Fruit fly (Drosophila melanogaster) whole organism, embryonic: ENCODE results near the gene sro.

Experiments
- B-H2 ChIP-seq: fragments of 200-800 bp; sonication (Bioruptor generic); optimal IDR thresholded peaks from 2 replicates; lab custom pipeline; 2018; ENCODE audit warnings: missing biosample characterization, mild to moderate bottlenecking, missing genetic modification characterization
- Blimp-1 ChIP-seq: fragments of 200-800 bp; sonication (Bioruptor generic); optimal IDR thresholded peaks from 3 replicates; lab custom pipeline; 2018; ENCODE audit warnings: missing biosample characterization, missing genetic modification characterization, mild to moderate bottlenecking, moderate library complexity, missing genetic modification reagents
- Bteb2 ChIP-seq: fragments of 200-800 bp; sonication (Bioruptor generic); optimal IDR thresholded peaks from 2 replicates; lab custom pipeline; 2016; ENCODE audit warnings: missing biosample characterization, missing genetic modification characterization
- C15 ChIP-seq: fragments of 200-800 bp; sonication (Bioruptor generic); IDR thresholded peaks from 3 replicates; pipeline ENCODE4 v1.3.6; 2022; ENCODE audit warnings: missing biosample characterization, missing genetic modification characterization
- CG1024 ChIP-seq: fragments of 200-800 bp; sonication (Bioruptor generic); IDR thresholded peaks from 2 replicates; pipeline ENCODE4 v1.3.6; 2022; ENCODE audit warnings: missing biosample characterization, missing genetic modification characterization
- CG11093 ChIP-seq: fragments of 200-800 bp; sonication (Bioruptor generic); IDR thresholded peaks from 3 replicates; pipeline ENCODE4 v1.3.6; 2022; ENCODE audit warnings: missing biosample characterization, missing genetic modification characterization
- CG13624 ChIP-seq: fragments of 200-800 bp; sonication (Bioruptor generic); optimal IDR thresholded peaks from 2 replicates; lab custom pipeline; 2016; ENCODE audit warnings: missing biosample characterization, missing genetic modification characterization
- CG14710 ChIP-seq: fragments of 200-800 bp; sonication (Bioruptor generic); optimal IDR thresholded peaks from 3 replicates; lab custom pipeline; 2019; ENCODE audit warnings: missing biosample characterization, mild to moderate bottlenecking, missing genetic modification characterization, moderate library complexity
- CG1603 ChIP-seq: fragments of 200-800 bp; sonication (Bioruptor generic); optimal IDR thresholded peaks from 2 replicates; lab custom pipeline; 2019; ENCODE audit warnings: missing biosample characterization, mild to moderate bottlenecking, missing genetic modification characterization, moderate library complexity
- CG17361 ChIP-seq: fragments of 200-800 bp; sonication (Bioruptor generic); IDR thresholded peaks from 3 replicates; pipeline ENCODE4 v1.3.6; 2022; ENCODE audit warnings: missing biosample characterization, missing genetic modification characterization
- CG2116 ChIP-seq: fragments of 200-800 bp; sonication (Bioruptor generic); optimal IDR thresholded peaks from 3 replicates; lab custom pipeline; 2018; ENCODE audit warnings: missing biosample characterization, mild to moderate bottlenecking, missing genetic modification characterization
- CG2199 ChIP-seq: fragments of 200-800 bp; sonication (Bioruptor generic); IDR thresholded peaks from 3 replicates; pipeline ENCODE4 v1.3.6; 2022; ENCODE audit warnings: missing biosample characterization, missing genetic modification characterization
- CG2875 ChIP-seq: fragments of 200-800 bp; sonication (Bioruptor generic); optimal IDR thresholded peaks from 2 replicates; lab custom pipeline; 2017; ENCODE audit warnings: missing biosample characterization, mild to moderate bottlenecking, missing genetic modification characterization, missing genetic modification reagents
- CG31224 ChIP-seq: fragments of 200-800 bp; sonication (Bioruptor generic); IDR thresholded peaks from 2 replicates; pipeline ENCODE4 v1.3.6; 2022; ENCODE audit warnings: missing biosample characterization, missing genetic modification characterization
- CG34224 ChIP-seq: fragments of 200-800 bp; sonication (Bioruptor generic); IDR thresholded peaks from 3 replicates; pipeline ENCODE4 v1.3.6; 2022; ENCODE audit warnings: missing biosample characterization, missing genetic modification characterization; ENCODE audit not compliant: partially characterized antibody
- CG3847 ChIP-seq: fragments of 200-800 bp; sonication (Bioruptor generic); IDR thresholded peaks from 2 replicates; pipeline ENCODE4 v1.3.6; 2022; ENCODE audit warnings: missing biosample characterization, missing genetic modification characterization
- CG5953 ChIP-seq: fragments of 200-800 bp; sonication (Bioruptor generic); IDR thresholded peaks from 2 replicates; pipeline ENCODE4 v1.3.6; 2022; ENCODE audit warnings: missing biosample characterization, missing genetic modification characterization
- CG8765 ChIP-seq: fragments of 200-800 bp; sonication (Bioruptor generic); IDR thresholded peaks from 2 replicates; pipeline ENCODE4 v1.3.6; 2022; ENCODE audit warnings: missing biosample characterization, missing genetic modification characterization
- CG9932 ChIP-seq: fragments of 200-800 bp; sonication (Bioruptor generic); IDR thresholded peaks from 2 replicates; pipeline ENCODE4 v1.3.6; 2022; ENCODE audit warnings: missing biosample characterization, missing genetic modification characterization
- Chrac-16 ChIP-seq: fragments of 200-800 bp; sonication (Bioruptor generic); optimal IDR thresholded peaks from 3 replicates; lab custom pipeline; 2016; ENCODE audit warnings: missing biosample characterization, missing genetic modification characterization
- CrebB ChIP-seq: fragments of 200-800 bp; sonication (Bioruptor generic); optimal IDR thresholded peaks from 3 replicates; lab custom pipeline; 2018; ENCODE audit warnings: missing biosample characterization, mild to moderate bottlenecking, missing genetic modification characterization
- Dll ChIP-seq: fragments of 200-800 bp; sonication (Bioruptor generic); IDR thresholded peaks from 4 replicates; pipeline ENCODE4 v1.3.6; 2022; ENCODE audit warnings: missing biosample characterization, missing genetic modification characterization; ENCODE audit not compliant: partially characterized antibody
- E2f2 ChIP-seq: fragments of 200-800 bp; sonication (Bioruptor generic); IDR thresholded peaks from 2 replicates; pipeline ENCODE4 v1.3.6; 2022; ENCODE audit warnings: missing biosample characterization, missing genetic modification characterization
- Ets97D ChIP-seq: fragments of 200-800 bp; sonication (Bioruptor generic); optimal IDR thresholded peaks from 3 replicates; lab custom pipeline; 2016; ENCODE audit warnings: missing biosample characterization, missing genetic modification characterization
- Gug ChIP-seq: fragments of 200-800 bp; sonication (Bioruptor generic); IDR thresholded peaks from 4 replicates; pipeline ENCODE4 v1.3.6; 2022; ENCODE audit warnings: missing biosample characterization, missing genetic modification characterization
- Kr ChIP-seq: fragments of 200-800 bp; sonication (Bioruptor generic); optimal IDR thresholded peaks from 2 replicates; lab custom pipeline; 2017; ENCODE audit warnings: missing biosample characterization, mild to moderate bottlenecking, missing genetic modification characterization
- Myb ChIP-seq: fragments of 200-800 bp; sonication (Bioruptor generic); optimal IDR thresholded peaks from 2 replicates; lab custom pipeline; 2016; ENCODE audit warnings: missing biosample characterization, missing genetic modification characterization
- NfI ChIP-seq: fragments of 200-800 bp; sonication (Bioruptor generic); optimal IDR thresholded peaks from 3 replicates; lab custom pipeline; 2018; ENCODE audit warnings: missing biosample characterization, mild to moderate bottlenecking, missing genetic modification characterization, moderate library complexity
- Poxn ChIP-seq: fragments of 200-800 bp; sonication (Bioruptor generic); IDR thresholded peaks from 2 replicates; pipeline ENCODE4 v1.3.6; 2022; ENCODE audit warnings: missing biosample characterization, missing genetic modification characterization
- Ptx1 ChIP-seq: fragments of 200-800 bp; sonication (Bioruptor generic); IDR thresholded peaks from 2 replicates; pipeline ENCODE4 v1.3.6; 2022; ENCODE audit warnings: missing biosample characterization, missing genetic modification characterization
- Ssrp ChIP-seq: fragments of 200-800 bp; sonication (Bioruptor generic); optimal IDR thresholded peaks from 2 replicates; lab custom pipeline; 2018; ENCODE audit warnings: missing biosample characterization, mild to moderate bottlenecking, missing genetic modification characterization, moderate library complexity
- ci ChIP-seq: fragments of 200-800 bp; sonication (Bioruptor generic); IDR thresholded peaks from 3 replicates; pipeline ENCODE4 v1.3.6; 2022; ENCODE audit warnings: missing biosample characterization, missing genetic modification characterization
- crol ChIP-seq: fragments of 200-800 bp; sonication (Bioruptor generic); IDR thresholded peaks from 2 replicates; pipeline ENCODE4 v1.3.6; 2022; ENCODE audit warnings: missing biosample characterization, missing genetic modification characterization
- crp ChIP-seq, 2 experiments: fragments of 200-800 bp; sonication (Bioruptor generic); optimal IDR thresholded peaks; 2 replicates in 1 of 2; 3 replicates in 1 of 2; lab custom pipeline; 2017; ENCODE audit warnings: missing biosample characterization in 2 of 2, missing genetic modification characterization in 2 of 2, mild to moderate bottlenecking in 1 of 2, moderate library complexity in 1 of 2
- danr ChIP-seq: fragments of 200-800 bp; sonication (Bioruptor generic); IDR thresholded peaks from 2 replicates; pipeline ENCODE4 v1.3.6; 2022; ENCODE audit warnings: missing biosample characterization, missing genetic modification characterization
- grn ChIP-seq: fragments of 200-800 bp; sonication (Bioruptor generic); optimal IDR thresholded peaks from 3 replicates; lab custom pipeline; 2017; ENCODE audit warnings: missing biosample characterization, missing genetic modification characterization
- gro ChIP-seq: fragments of 200-800 bp; sonication (Bioruptor generic); optimal IDR thresholded peaks from 2 replicates; lab custom pipeline; 2016; ENCODE audit warnings: missing biosample characterization, missing genetic modification characterization
- insv ChIP-seq, 2 experiments: fragments of 200-800 bp; sonication (Bioruptor generic); optimal IDR thresholded peaks; 3 replicates each; lab custom pipeline; 2016 to 2018; ENCODE audit warnings: missing biosample characterization in 2 of 2, missing genetic modification characterization in 2 of 2
- lola ChIP-seq, 3 experiments: fragments of >200 bp in 2 of 3; fragments of 200-800 bp in 1 of 3; sonication (Bioruptor generic) in 1 of 3; optimal IDR thresholded peaks; 2 replicates each; lab custom pipeline; 2017 to 2019; ENCODE audit warnings: missing biosample characterization in 3 of 3, missing genetic modification characterization in 3 of 3, mild to moderate bottlenecking in 1 of 3, moderate library complexity in 1 of 3
- pho ChIP-seq: fragments of 200-800 bp; sonication (Bioruptor generic); optimal IDR thresholded peaks from 2 replicates; lab custom pipeline; 2016; ENCODE audit warnings: missing biosample characterization, missing genetic modification characterization
- ranshi ChIP-seq: fragments of 200-800 bp; sonication (Bioruptor generic); IDR thresholded peaks from 2 replicates; pipeline ENCODE4 v1.3.6; 2022; ENCODE audit warnings: missing biosample characterization, missing genetic modification characterization
- repo ChIP-seq: fragments of 200-800 bp; sonication (Bioruptor generic); optimal IDR thresholded peaks from 2 replicates; lab custom pipeline; 2016; ENCODE audit warnings: missing biosample characterization, missing genetic modification characterization
- sisA ChIP-seq: fragments of 200-800 bp; sonication (Bioruptor generic); IDR thresholded peaks from 2 replicates; pipeline ENCODE4 v1.3.6; 2022; ENCODE audit warnings: missing biosample characterization, missing genetic modification characterization
- so ChIP-seq: fragments of 200-800 bp; sonication (Bioruptor generic); IDR thresholded peaks from 3 replicates; pipeline ENCODE4 v1.3.6; 2022; ENCODE audit warnings: missing biosample characterization, missing genetic modification characterization
- trem ChIP-seq: fragments of 200-800 bp; optimal IDR thresholded peaks from 3 replicates; lab custom pipeline; 2019; ENCODE audit warnings: missing biosample characterization, mild to moderate bottlenecking, missing genetic modification characterization, moderate library complexity
- unc-4 ChIP-seq: fragments of 200-800 bp; sonication (Bioruptor generic); IDR thresholded peaks from 2 replicates; pipeline ENCODE4 v1.3.6; 2022; ENCODE audit warnings: missing biosample characterization, missing genetic modification characterization; ENCODE audit not compliant: partially characterized antibody
- vnd ChIP-seq: fragments of 200-800 bp; sonication (Bioruptor generic); IDR thresholded peaks from 3 replicates; pipeline ENCODE4 v1.3.6; 2022; ENCODE audit warnings: missing biosample characterization, missing genetic modification characterization; ENCODE audit not compliant: partially characterized antibody
- zen ChIP-seq: fragments of 200-800 bp; sonication (Bioruptor generic); optimal IDR thresholded peaks from 3 replicates; lab custom pipeline; 2018; ENCODE audit warnings: missing biosample characterization, mild to moderate bottlenecking, missing genetic modification characterization, moderate library complexity

The sro gene

dm6 chr3R:29834759-29835709, 40.6 kb downstream of the sro start, which contains the start of gene Atg16 (continued):
- TF ChIP-seq danr (GFP tag; lab: Robert Waterston, UW) (no peak), Blimp-1 (GFP tag; lab: Kevin White, UChicago) (no peak), Myb (peak; percentile 90), CG31224 (GFP tag; lab: Robert Waterston, UW) (no peak), CG2116 (GFP tag; lab: Kevin White, UChicago) (peak; percentile 64), pho (GFP tag; lab: Kevin White, UChicago) (no peak), trem (tag; lab: Kevin White, UChicago) (no peak), CG3847 (GFP tag; lab: Robert Waterston, UW) (0 out of 2 replicates have a peak, but pooled peaks have one; percentile 27), insv (GFP tag; optimal IDR thresholded peaks at IDR 0.05; lab: Kevin White, UChicago) (no peak), CG34224 (peak; percentile 87), Ptx1 (GFP tag; lab: Robert Waterston, UW) (no peak), crp (GFP tag; optimal IDR thresholded peaks at IDR 0.05; lab: Kevin White, UChicago) (peak in 1 of 2 experiments; percentile 78), Ets97D (GFP tag; lab: Kevin White, UChicago) (peak; percentile 22), grn (peak; percentile 17), crol (GFP tag; lab: Robert Waterston, UW) (no peak), lola (GFP tag; optimal IDR thresholded peaks at IDR 0.05; lab: Kevin White, UChicago) (peak in 1 of 3 experiments; percentile 13), unc-4 (GFP tag; lab: Robert Waterston, UW) (peak; percentile 85), CG1024 (GFP tag; lab: Robert Waterston, UW) (no peak), CG1603 (tag; lab: Kevin White, UChicago) (peak; percentile 3), Bteb2 (GFP tag; lab: Kevin White, UChicago) (no peak), C15 (GFP tag; lab: Robert Waterston, UW) (no peak), CG5953 (GFP tag; lab: Robert Waterston, UW) (0 out of 2 replicates have a peak, but pooled peaks have one; percentile 16), CG2875 (GFP tag; lab: Kevin White, UChicago) (no peak), CG11093 (GFP tag; lab: Robert Waterston, UW) (no peak), ranshi (GFP tag; lab: Robert Waterston, UW) (0 out of 2 replicates have a peak, but pooled peaks have one; percentile 16), repo (GFP tag; lab: Kevin White, UChicago) (no peak), gro (no peak), CG9932 (GFP tag; lab: Robert Waterston, UW) (peak; percentile 48), zen (tag; lab: Kevin White, UChicago) (peak; percentile 81), B-H2 (no peak), Chrac-16 (no peak), ci (GFP tag; lab: Robert Waterston, UW) (0 out of 3 replicates have a peak, but pooled peaks have one; percentile 18), Poxn (GFP tag; lab: Robert Waterston, UW) (no peak), Dll (GFP tag; lab: Robert Waterston, UW) (peak; percentile 90), so (GFP tag; lab: Robert Waterston, UW) (no peak), CG14710 (tag; lab: Kevin White, UChicago) (peak; percentile 38), Kr (GFP tag; lab: Kevin White, UChicago) (no peak), CG17361 (GFP tag; lab: Robert Waterston, UW) (peak; percentile 51; the same call in 1 of the 3 replicates), NfI (GFP tag; lab: Kevin White, UChicago) (no peak), E2f2 (GFP tag; lab: Robert Waterston, UW) (peak; percentile 91), Ssrp (tag; lab: Kevin White, UChicago) (no peak), sisA (no peak), CG2199 (no peak), CG8765 (no peak), Gug (GFP tag; lab: Robert Waterston, UW) (no peak; the same call in 3 of the 4 replicates), vnd (peak; percentile 94), CrebB (tag; lab: Kevin White, UChicago) (no peak), CG13624 (GFP tag; lab: Kevin White, UChicago) (no peak)
